Worm (Caenorhabditis elegans) whole organism, L4 larva: Measurements from ENCODE around the gene K05F1.13.

ENCODE experiments used
- aly-2 ChIP-seq: sonication (generic microtip); optimal IDR thresholded peaks from 2 replicates; lab custom pipeline; 2018; ENCODE audit warnings: missing biosample characterization, missing genetic modification characterization
- ceh-32 ChIP-seq: sonication (generic microtip); optimal IDR thresholded peaks from 2 replicates; lab custom pipeline; 2016; ENCODE audit warnings: mild to moderate bottlenecking, missing genetic modification characterization, missing compliant biosample characterization; ENCODE audit not compliant: poor library complexity
- egl-27 ChIP-seq: sonication (generic microtip); optimal IDR thresholded peaks from 3 replicates; lab custom pipeline; 2017; ENCODE audit warnings: missing biosample characterization, missing genetic modification reagents, missing genetic modification characterization
- fos-1 ChIP-seq: fragments of 150-350 bp; optimal IDR thresholded peaks from 2 replicates; lab custom pipeline; 2014; ENCODE audit warnings: missing biosample characterization, missing genetic modification characterization
- jun-1 ChIP-seq: fragments of 150-350 bp; optimal IDR thresholded peaks from 2 replicates; lab custom pipeline; 2014; ENCODE audit warnings: missing biosample characterization, missing genetic modification reagents, missing genetic modification characterization
- madf-9 ChIP-seq: fragments of 200-800 bp; sonication (Bioruptor generic); conservative IDR thresholded peaks from 2 replicates; pipeline ENCODE4 v1.3.6; 2022; ENCODE audit warnings: missing genetic modification reagents, missing genetic modification characterization, missing compliant biosample characterization
- nhr-237 ChIP-seq: sonication (generic microtip); optimal IDR thresholded peaks from 2 replicates; lab custom pipeline; 2017; ENCODE audit warnings: missing biosample characterization, missing genetic modification characterization
- nhr-28 ChIP-seq: fragments of 150-350 bp; optimal IDR thresholded peaks from 2 replicates; lab custom pipeline; 2014; ENCODE audit warnings: missing biosample characterization, missing genetic modification characterization
- saeg-2 ChIP-seq: fragments of 200-800 bp; sonication (Bioruptor generic); IDR thresholded peaks from 2 replicates; pipeline ENCODE4 v1.3.6; 2022; ENCODE audit warnings: missing genetic modification reagents, missing genetic modification characterization, missing compliant biosample characterization
- ztf-11 ChIP-seq: fragments of 150-350 bp; optimal IDR thresholded peaks from 2 replicates; lab custom pipeline; 2014; ENCODE audit warnings: missing biosample characterization, missing genetic modification characterization

DNA sequence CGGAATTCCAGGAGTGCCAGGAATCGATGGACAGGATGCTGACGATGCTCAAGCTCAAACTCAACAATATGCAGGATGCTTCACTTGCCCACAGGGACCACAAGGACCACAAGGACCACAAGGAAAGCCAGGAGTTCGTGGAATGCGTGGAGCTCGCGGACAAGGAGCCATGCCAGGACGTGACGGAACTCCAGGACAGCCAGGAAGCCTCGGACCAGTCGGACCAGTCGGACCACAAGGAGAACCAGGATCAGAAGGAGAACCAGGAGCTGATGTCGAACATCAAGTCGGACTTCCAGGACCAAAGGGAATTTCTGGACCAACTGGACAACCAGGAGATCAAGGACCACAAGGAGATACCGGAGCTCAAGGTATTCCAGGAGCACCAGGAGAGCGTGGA lies 42.5 kb downstream of the K05F1.13 start:
- TF ChIP-seq egl-27 (tag; lab: Kevin White, UChicago) (no peak), aly-2 (tag; lab: Kevin White, UChicago) (no peak), nhr-28 (tag; lab: Kevin White, UChicago) (no peak), jun-1 (tag; lab: Kevin White, UChicago) (no peak), ceh-32 (tag; lab: Kevin White, UChicago) (no peak), saeg-2 (GFP tag; lab: Robert Waterston, UW) (no peak), fos-1 (tag; lab: Kevin White, UChicago) (no peak), madf-9 (GFP tag; lab: Robert Waterston, UW) (no peak), nhr-237 (tag; lab: Kevin White, UChicago) (no peak), ztf-11 (tag; lab: Kevin White, UChicago) (no peak)
